Worm (Caenorhabditis elegans) whole organism, L3 larva: ENCODE results near the gene glt-4.

Experiments used
- fos-1 ChIP-seq: fragments of 150-350 bp; optimal IDR thresholded peaks from 2 replicates; lab custom pipeline; 2014; ENCODE audit warnings: missing biosample characterization, missing genetic modification characterization
- lin-15B ChIP-seq: fragments of 150-350 bp; optimal IDR thresholded peaks from 2 replicates; lab custom pipeline; 2014; ENCODE audit warnings: missing biosample characterization, missing genetic modification characterization
- nfya-1 ChIP-seq: sonication (generic microtip); optimal IDR thresholded peaks from 2 replicates; lab custom pipeline; 2017; ENCODE audit warnings: missing genetic modification characterization, mild to moderate bottlenecking, missing compliant biosample characterization, antibody characterized with exemption, moderate library complexity; ENCODE audit not compliant: insufficient read depth
- nhr-12 ChIP-seq: fragments of 150-350 bp; optimal IDR thresholded peaks from 2 replicates; lab custom pipeline; 2014; ENCODE audit warnings: missing biosample characterization, missing genetic modification characterization
- skn-1 ChIP-seq: fragments of 150-350 bp; optimal IDR thresholded peaks from 2 replicates; lab custom pipeline; 2014; ENCODE audit warnings: missing biosample characterization, missing genetic modification characterization
- tbx-2 ChIP-seq: sonication (generic microtip); optimal IDR thresholded peaks from 2 replicates; lab custom pipeline; 2016; ENCODE audit warnings: mild to moderate bottlenecking, missing genetic modification characterization, missing compliant biosample characterization

- TF ChIP-seq nfya-1 (tag; lab: Kevin White, UChicago) (no peak), tbx-2 (tag; lab: Kevin White, UChicago) (no peak), fos-1 (tag; lab: Kevin White, UChicago) (no peak), nhr-12 (tag; lab: Kevin White, UChicago) (no peak), lin-15B (tag; lab: Kevin White, UChicago) (no peak), skn-1 (tag; lab: Kevin White, UChicago) (no peak)
These were observed 32.6 kb downstream of the glt-4 start for ce11 chrX:6435812-6436211.
